ENCODE assay signal across 1 fruit fly cellular context in genomic region chr2L:18621357-18622211, dm6.
TF ChIP-seq lines count a peak whose summit lies in the region.

No protein-coding gene starts in this region.

TF ChIP-seq in whole organism, embryonic, 481 proteins besides CTCF, POLR2A, EP300 and RAD21 (continued from another document):
- TF ChIP-seq Spps (tag; optimal IDR thresholded peaks at IDR 0.05; lab: Kevin White, UChicago) (peak; percentile 69), CG2199 (GFP tag; IDR thresholded peaks at IDR 0.05; lab: Robert Waterston, UW) (0 out of 3 replicates have a peak, but pooled peaks have one; percentile 43), CG17568 (GFP tag; optimal IDR thresholded peaks at IDR 0.05; lab: Kevin White, UChicago) (peak; percentile 20), crp (GFP tag; optimal IDR thresholded peaks at IDR 0.05; lab: Kevin White, UChicago) (peak in 1 of 2 experiments; percentile 5), Bteb2 (GFP tag; optimal IDR thresholded peaks at IDR 0.05; lab: Kevin White, UChicago) (peak; percentile 38), HLH3B (GFP tag; IDR thresholded peaks at IDR 0.05; lab: Robert Waterston, UW) (peak; percentile 66), CG10654 (GFP tag; optimal IDR thresholded peaks at IDR 0.05; lab: Kevin White, UChicago) (peak; percentile 58), CG17186 (GFP tag; optimal IDR thresholded peaks at IDR 0.05; lab: Kevin White, UChicago) (no peak), pan (optimal IDR thresholded peaks at IDR 0.05; lab: Kevin White, UChicago) (no peak), pan (GFP tag; optimal IDR thresholded peaks at IDR 0.05 in 1 of 2, IDR thresholded peaks at IDR 0.05 in 1 of 2) (peak in 1 of 2 experiments; percentile 68), her (GFP tag; optimal IDR thresholded peaks at IDR 0.05; lab: Kevin White, UChicago) (no peak), CG10274 (GFP tag; optimal IDR thresholded peaks at IDR 0.05; lab: Kevin White, UChicago) (peak; percentile 32), sug (tag; optimal IDR thresholded peaks at IDR 0.05; lab: Kevin White, UChicago) (peak; percentile 80), Drgx (GFP tag; IDR thresholded peaks at IDR 0.05; lab: Robert Waterston, UW) (peak; percentile 42; the same call in 1 of the 2 replicates), Myb (GFP tag; optimal IDR thresholded peaks at IDR 0.05; lab: Kevin White, UChicago) (peak; percentile 18), cwo (GFP tag; optimal IDR thresholded peaks at IDR 0.05; lab: Kevin White, UChicago) (peak; percentile 81), odd (GFP tag; optimal IDR thresholded peaks at IDR 0.05; lab: Kevin White, UChicago) (peak; percentile 54), CG1024 (GFP tag; IDR thresholded peaks at IDR 0.05; lab: Robert Waterston, UW) (no peak), CG18262 (tag; optimal IDR thresholded peaks at IDR 0.05; lab: Kevin White, UChicago) (peak; percentile 86), HmgZ (tag; optimal IDR thresholded peaks at IDR 0.05; lab: Kevin White, UChicago) (peak; percentile 58), Ets97D (GFP tag; optimal IDR thresholded peaks at IDR 0.05; lab: Kevin White, UChicago) (peak; percentile 8), CG11398 (GFP tag; optimal IDR thresholded peaks at IDR 0.05; lab: Kevin White, UChicago) (no peak), wek (GFP tag; optimal IDR thresholded peaks at IDR 0.05; lab: Kevin White, UChicago) (peak; percentile 6), CrebB (tag; optimal IDR thresholded peaks at IDR 0.05; lab: Kevin White, UChicago) (peak; percentile 59), gce (GFP tag; IDR thresholded peaks at IDR 0.05; lab: Robert Waterston, UW) (0 out of 3 replicates have a peak, but pooled peaks have one; percentile 39), CG4424 (GFP tag; optimal IDR thresholded peaks at IDR 0.05; lab: Kevin White, UChicago) (peak; percentile 81), CG17802 (tag; optimal IDR thresholded peaks at IDR 0.05; lab: Kevin White, UChicago) (peak; percentile 2), Sox102F (GFP tag; optimal IDR thresholded peaks at IDR 0.05; lab: Kevin White, UChicago) (peak; percentile 66), Mes4 (GFP tag; optimal IDR thresholded peaks at IDR 0.05; lab: Kevin White, UChicago) (no peak), CG7556 (GFP tag; optimal IDR thresholded peaks at IDR 0.05; lab: Kevin White, UChicago) (peak; percentile 83), h (optimal IDR thresholded peaks at IDR 0.05; lab: Kevin White, UChicago) (no peak), ap (GFP tag; IDR thresholded peaks at IDR 0.05; lab: Robert Waterston, UW) (peak; percentile 67), bab2 (GFP tag; optimal IDR thresholded peaks at IDR 0.05; lab: Kevin White, UChicago) (peak; percentile 50), ash1 (GFP tag; optimal IDR thresholded peaks at IDR 0.05; lab: Kevin White, UChicago) (no peak), CG8290 (GFP tag; optimal IDR thresholded peaks at IDR 0.05; lab: Kevin White, UChicago) (no peak), CG8290 (tag; optimal IDR thresholded peaks at IDR 0.05; lab: Kevin White, UChicago) (peak in 1 of 2 experiments; percentile 31), seq (GFP tag; IDR thresholded peaks at IDR 0.05; lab: Robert Waterston, UW) (peak; percentile 79), Atf3 (GFP tag; optimal IDR thresholded peaks at IDR 0.05; lab: Kevin White, UChicago) (peak; percentile 75), fd96Cb (tag; optimal IDR thresholded peaks at IDR 0.05; lab: Kevin White, UChicago) (peak; percentile 75), gfzf (GFP tag; optimal IDR thresholded peaks at IDR 0.05; lab: Kevin White, UChicago) (no peak), Max (GFP tag; optimal IDR thresholded peaks at IDR 0.05; lab: Kevin White, UChicago) (peak; percentile 59), lmd (GFP tag; IDR thresholded peaks at IDR 0.05; lab: Robert Waterston, UW) (peak; percentile 80), CG7839 (tag; optimal IDR thresholded peaks at IDR 0.05; lab: Kevin White, UChicago) (peak; percentile 90), pb (GFP tag; optimal IDR thresholded peaks at IDR 0.05; lab: Kevin White, UChicago) (no peak), CG7987 (GFP tag; optimal IDR thresholded peaks at IDR 0.05; lab: Kevin White, UChicago) (peak; percentile 3), lola (GFP tag; optimal IDR thresholded peaks at IDR 0.05; lab: Kevin White, UChicago) (peak in 1 of 3 experiments; percentile 66), Sin3A (optimal IDR thresholded peaks at IDR 0.05; lab: Kevin White, UChicago) (no peak), schlank (tag; optimal IDR thresholded peaks at IDR 0.05; lab: Kevin White, UChicago) (peak; percentile 46), disco-r (GFP tag; optimal IDR thresholded peaks at IDR 0.05; lab: Kevin White, UChicago) (no peak), Meics (GFP tag; optimal IDR thresholded peaks at IDR 0.05; lab: Kevin White, UChicago) (peak; percentile 85), caup (GFP tag; optimal IDR thresholded peaks at IDR 0.05; lab: Kevin White, UChicago; ENCODE audit: severe bottlenecking) (peak; percentile 46), slbo (GFP tag; IDR thresholded peaks at IDR 0.05; lab: Robert Waterston, UW) (peak; percentile 86), CG30431 (GFP tag; optimal IDR thresholded peaks at IDR 0.05; lab: Kevin White, UChicago) (no peak), CG30020 (tag; optimal IDR thresholded peaks at IDR 0.05; lab: Kevin White, UChicago) (peak; percentile 30), Sry-δ (GFP tag; optimal IDR thresholded peaks at IDR 0.05; lab: Kevin White, UChicago) (peak; percentile 20), E2f2 (GFP tag; IDR thresholded peaks at IDR 0.05; lab: Robert Waterston, UW) (peak; percentile 60), Lim3 (GFP tag; IDR thresholded peaks at IDR 0.05; lab: Robert Waterston, UW) (peak; percentile 48; the same call in 1 of the 2 replicates), NfI (GFP tag; optimal IDR thresholded peaks at IDR 0.05; lab: Kevin White, UChicago) (peak; percentile 69), CG3838 (GFP tag; optimal IDR thresholded peaks at IDR 0.05; lab: Kevin White, UChicago) (peak; percentile 11), tll (GFP tag; optimal IDR thresholded peaks at IDR 0.05; lab: Kevin White, UChicago) (no peak), CG2875 (GFP tag; optimal IDR thresholded peaks at IDR 0.05; lab: Kevin White, UChicago) (peak; percentile 32), CG4404 (GFP tag; IDR thresholded peaks at IDR 0.05; lab: Robert Waterston, UW) (peak; percentile 37; the same call in 1 of the 2 replicates), CG6654 (GFP tag; optimal IDR thresholded peaks at IDR 0.05; lab: Kevin White, UChicago) (no peak), jing (GFP tag; optimal IDR thresholded peaks at IDR 0.05; lab: Kevin White, UChicago) (no peak), Dek (tag; optimal IDR thresholded peaks at IDR 0.05; lab: Kevin White, UChicago) (peak; percentile 76), CG4707 (GFP tag; optimal IDR thresholded peaks at IDR 0.05; lab: Kevin White, UChicago) (no peak), pita (GFP tag; optimal IDR thresholded peaks at IDR 0.05; lab: Kevin White, UChicago) (no peak), so (GFP tag; IDR thresholded peaks at IDR 0.05; lab: Robert Waterston, UW) (peak; percentile 64; the same call in 1 of the 3 replicates), peb (GFP tag; IDR thresholded peaks at IDR 0.05; lab: Robert Waterston, UW) (peak; percentile 53; the same call in 1 of the 2 replicates), Hmr (GFP tag; optimal IDR thresholded peaks at IDR 0.05; lab: Kevin White, UChicago) (peak; percentile 86), CG13123 (GFP tag; optimal IDR thresholded peaks at IDR 0.05; lab: Kevin White, UChicago) (peak; percentile 48), ato (GFP tag; IDR thresholded peaks at IDR 0.05; lab: Robert Waterston, UW; ENCODE audit: partially characterized antibody) (no peak), CG30403 (GFP tag; optimal IDR thresholded peaks at IDR 0.05; lab: Kevin White, UChicago) (peak; percentile 82), sqz (GFP tag; optimal IDR thresholded peaks at IDR 0.05; lab: Kevin White, UChicago) (peak; percentile 48), CG12104 (GFP tag; optimal IDR thresholded peaks at IDR 0.05; lab: Kevin White, UChicago) (peak; percentile 67), dm (GFP tag; optimal IDR thresholded peaks at IDR 0.05; lab: Kevin White, UChicago) (peak; percentile 3), fu2 (GFP tag; optimal IDR thresholded peaks at IDR 0.05; lab: Kevin White, UChicago) (peak; percentile 60), CG8924 (tag; optimal IDR thresholded peaks at IDR 0.05; lab: Kevin White, UChicago) (peak; percentile 89), fd64A (GFP tag; optimal IDR thresholded peaks at IDR 0.05; lab: Kevin White, UChicago) (no peak), Abd-B (GFP tag; optimal IDR thresholded peaks at IDR 0.05; lab: Kevin White, UChicago) (peak; percentile 71), CG12659 (GFP tag; optimal IDR thresholded peaks at IDR 0.05; lab: Kevin White, UChicago) (peak; percentile 75), Mrtf (GFP tag; IDR thresholded peaks at IDR 0.05; lab: Robert Waterston, UW) (peak; percentile 70), zen (tag; optimal IDR thresholded peaks at IDR 0.05; lab: Kevin White, UChicago) (peak; percentile 73), pnt (GFP tag; optimal IDR thresholded peaks at IDR 0.05; lab: Kevin White, UChicago) (no peak), sd (tag; optimal IDR thresholded peaks at IDR 0.05; lab: Kevin White, UChicago) (peak; percentile 92), lov (optimal IDR thresholded peaks at IDR 0.05; lab: Kevin White, UChicago) (no peak), lov (GFP tag; IDR thresholded peaks at IDR 0.05; lab: Robert Waterston, UW) (no peak), Poxn (GFP tag; IDR thresholded peaks at IDR 0.05; lab: Robert Waterston, UW) (no peak), CG1647 (GFP tag; optimal IDR thresholded peaks at IDR 0.05; lab: Kevin White, UChicago) (peak; percentile 21), Aef1 (GFP tag; IDR thresholded peaks at IDR 0.05; lab: Robert Waterston, UW) (peak; percentile 64; the same call in 2 of the 3 replicates), CG9437 (GFP tag; optimal IDR thresholded peaks at IDR 0.05; lab: Kevin White, UChicago) (peak; percentile 64), CG1233 (GFP tag; optimal IDR thresholded peaks at IDR 0.05; lab: Kevin White, UChicago) (peak; percentile 76), Rx (GFP tag; IDR thresholded peaks at IDR 0.05; lab: Robert Waterston, UW) (0 out of 2 replicates have a peak, but pooled peaks have one; percentile 20), Opbp (GFP tag; IDR thresholded peaks at IDR 0.05; lab: Robert Waterston, UW; ENCODE audit: partially characterized antibody) (no peak), tx (GFP tag; optimal IDR thresholded peaks at IDR 0.05; lab: Kevin White, UChicago) (peak; percentile 7), cas (GFP tag; IDR thresholded peaks at IDR 0.05; lab: Robert Waterston, UW) (peak; percentile 62; the same call in 1 of the 2 replicates), ara (GFP tag; IDR thresholded peaks at IDR 0.05; lab: Robert Waterston, UW) (peak; percentile 78), Blimp-1 (GFP tag; optimal IDR thresholded peaks at IDR 0.05; lab: Kevin White, UChicago) (peak; percentile 83), Sox100B (GFP tag; optimal IDR thresholded peaks at IDR 0.05; lab: Kevin White, UChicago) (peak; percentile 78), chif (GFP tag; optimal IDR thresholded peaks at IDR 0.05; lab: Kevin White, UChicago) (peak; percentile 51 to 55), Vsx1 (GFP tag; optimal IDR thresholded peaks at IDR 0.05; lab: Kevin White, UChicago) (peak; percentile 57), pzg (GFP tag; optimal IDR thresholded peaks at IDR 0.05; lab: Kevin White, UChicago) (no peak), Dad (GFP tag; optimal IDR thresholded peaks at IDR 0.05; lab: Kevin White, UChicago) (peak; percentile 7), prd (optimal IDR thresholded peaks at IDR 0.05; lab: Kevin White, UChicago) (no peak), prd (GFP tag; IDR thresholded peaks at IDR 0.05; lab: Robert Waterston, UW) (peak; percentile 80), CG11696 (GFP tag; IDR thresholded peaks at IDR 0.05; lab: Robert Waterston, UW) (peak; percentile 47; the same call in 1 of the 2 replicates), CoRest (tag; optimal IDR thresholded peaks at IDR 0.05; lab: Kevin White, UChicago) (peak; percentile 88), CG15601 (tag; optimal IDR thresholded peaks at IDR 0.05; lab: Kevin White, UChicago) (peak; percentile 67), yki (optimal IDR thresholded peaks at IDR 0.05; lab: Kevin White, UChicago) (no peak), HLH54F (GFP tag; optimal IDR thresholded peaks at IDR 0.05; lab: Kevin White, UChicago) (peak; percentile 48), CG34224 (GFP tag; IDR thresholded peaks at IDR 0.05; lab: Robert Waterston, UW; ENCODE audit: partially characterized antibody) (no peak), CG12071 (GFP tag; optimal IDR thresholded peaks at IDR 0.05; lab: Kevin White, UChicago) (peak; percentile 60), CG2116 (GFP tag; optimal IDR thresholded peaks at IDR 0.05; lab: Kevin White, UChicago) (peak; percentile 27), CG15479 (GFP tag; optimal IDR thresholded peaks at IDR 0.05; lab: Kevin White, UChicago) (no peak), kah (GFP tag; optimal IDR thresholded peaks at IDR 0.05; lab: Kevin White, UChicago) (peak; percentile 56)
